Worm (Caenorhabditis elegans) whole organism, mixed stage, embryonic: Measurements from ENCODE around the gene Y41G9A.10.

Source experiments
- bed-3 ChIP-seq: fragments of 200-800 bp; sonication (Bioruptor generic); optimal IDR thresholded peaks from 3 replicates; lab custom pipeline; 2018; ENCODE audit warnings: mild to moderate bottlenecking, missing genetic modification characterization, moderate library complexity, missing compliant biosample characterization
- blmp-1 ChIP-seq: fragments of 150-350 bp; optimal IDR thresholded peaks from 2 replicates; lab custom pipeline; 2014; ENCODE audit warnings: missing biosample characterization, missing genetic modification characterization
- ceh-39 ChIP-seq: fragments of 150-350 bp; optimal IDR thresholded peaks from 2 replicates; lab custom pipeline; 2014; ENCODE audit warnings: missing biosample characterization, missing genetic modification characterization
- ceh-43 ChIP-seq: fragments of 200-800 bp; sonication (Bioruptor generic); optimal IDR thresholded peaks from 2 replicates; lab custom pipeline; 2018; ENCODE audit warnings: mild to moderate bottlenecking, missing genetic modification characterization, moderate library complexity, missing compliant biosample characterization
- ceh-83 ChIP-seq: fragments of 200-800 bp; sonication (Bioruptor generic); optimal IDR thresholded peaks from 2 replicates; lab custom pipeline; 2018; ENCODE audit warnings: mild to moderate bottlenecking, missing genetic modification characterization, missing compliant biosample characterization
- ces-1 ChIP-seq: fragments of 150-350 bp; optimal IDR thresholded peaks from 2 replicates; lab custom pipeline; 2014; ENCODE audit warnings: missing biosample characterization, missing genetic modification reagents, missing genetic modification characterization
- drap-1 ChIP-seq: fragments of 200-800 bp; sonication (Bioruptor generic); optimal IDR thresholded peaks from 3 replicates; lab custom pipeline; 2018; ENCODE audit warnings: mild to moderate bottlenecking, missing genetic modification characterization, missing compliant biosample characterization
- elt-1 ChIP-seq: sonication (generic microtip); optimal IDR thresholded peaks from 2 replicates; lab custom pipeline; 2017; ENCODE audit warnings: missing genetic modification characterization, mild to moderate bottlenecking, missing compliant biosample characterization, antibody characterized with exemption, moderate library complexity, borderline replicate concordance; ENCODE audit not compliant: insufficient read depth
- flh-1 ChIP-seq: fragments of 200-800 bp; sonication (Bioruptor generic); optimal IDR thresholded peaks from 2 replicates; lab custom pipeline; 2018; ENCODE audit warnings: mild to moderate bottlenecking, missing genetic modification characterization, moderate library complexity, missing compliant biosample characterization
- ham-2 ChIP-seq: fragments of 200-800 bp; sonication (Bioruptor generic); optimal IDR thresholded peaks from 2 replicates; lab custom pipeline; 2018; ENCODE audit warnings: mild to moderate bottlenecking, missing genetic modification characterization, missing compliant biosample characterization
- hlh-1 ChIP-seq: fragments of 150-350 bp; optimal IDR thresholded peaks from 2 replicates; lab custom pipeline; 2014; ENCODE audit warnings: missing biosample characterization, missing genetic modification reagents, missing genetic modification characterization
- lin-13 ChIP-seq: fragments of 150-350 bp; optimal IDR thresholded peaks from 2 replicates; lab custom pipeline; 2014; ENCODE audit warnings: missing biosample characterization, missing genetic modification characterization
- lin-32 ChIP-seq: fragments of 200-800 bp; sonication (Bioruptor generic); optimal IDR thresholded peaks from 2 replicates; lab custom pipeline; 2018; ENCODE audit warnings: mild to moderate bottlenecking, missing genetic modification characterization, missing compliant biosample characterization
- lsy-2 ChIP-seq: fragments of 150-350 bp; optimal IDR thresholded peaks from 2 replicates; lab custom pipeline; 2014; ENCODE audit warnings: missing biosample characterization, missing genetic modification characterization
- mep-1 ChIP-seq: fragments of 150-350 bp; optimal IDR thresholded peaks from 2 replicates; lab custom pipeline; 2017; ENCODE audit warnings: missing biosample characterization, missing genetic modification reagents, missing genetic modification characterization, inconsistent platforms
- mls-2 ChIP-seq: sonication (generic microtip); optimal IDR thresholded peaks from 2 replicates; lab custom pipeline; 2016; ENCODE audit warnings: mild to moderate bottlenecking, missing genetic modification characterization, moderate library complexity, missing compliant biosample characterization
- nhr-12 ChIP-seq: fragments of 150-350 bp; optimal IDR thresholded peaks from 2 replicates; lab custom pipeline; 2014; ENCODE audit warnings: missing biosample characterization, missing genetic modification characterization
- nhr-2 ChIP-seq: fragments of 150-350 bp; optimal IDR thresholded peaks from 2 replicates; lab custom pipeline; 2014; ENCODE audit warnings: missing biosample characterization, missing genetic modification characterization
- nhr-237 ChIP-seq: fragments of 150-350 bp; optimal IDR thresholded peaks from 2 replicates; lab custom pipeline; 2014; ENCODE audit warnings: missing biosample characterization, missing genetic modification characterization
- nhr-28 ChIP-seq: fragments of 150-350 bp; optimal IDR thresholded peaks from 2 replicates; lab custom pipeline; 2014; ENCODE audit warnings: missing biosample characterization, missing genetic modification characterization
- tbx-8 ChIP-seq: fragments of 200-800 bp; sonication (Bioruptor generic); optimal IDR thresholded peaks from 2 replicates; lab custom pipeline; 2018; ENCODE audit warnings: mild to moderate bottlenecking, missing genetic modification characterization, moderate library complexity, missing compliant biosample characterization
- unc-120 ChIP-seq: sonication (generic microtip); optimal IDR thresholded peaks from 2 replicates; lab custom pipeline; 2017; ENCODE audit warnings: missing genetic modification characterization, missing compliant biosample characterization; ENCODE audit not compliant: poor library complexity, severe bottlenecking
- unc-39 ChIP-seq: fragments of 150-350 bp; optimal IDR thresholded peaks from 2 replicates; lab custom pipeline; 2014; ENCODE audit warnings: missing biosample characterization, missing genetic modification characterization
- unc-62 ChIP-seq: fragments of 150-350 bp; optimal IDR thresholded peaks from 2 replicates; lab custom pipeline; 2014; ENCODE audit warnings: missing biosample characterization, missing genetic modification reagents, missing genetic modification characterization
- zip-8 ChIP-seq: fragments of 150-350 bp; optimal IDR thresholded peaks from 2 replicates; lab custom pipeline; 2014; ENCODE audit warnings: missing biosample characterization, missing genetic modification characterization
- ztf-11 ChIP-seq: fragments of 150-350 bp; optimal IDR thresholded peaks from 2 replicates; lab custom pipeline; 2014; ENCODE audit warnings: missing biosample characterization, missing genetic modification characterization

Gene Y41G9A.10

ce11 chrX:2931852-2932251 lies 14.5 kb downstream of the Y41G9A.10 start:
- TF ChIP-seq drap-1 (GFP tag; lab: Kevin White, UChicago) (no peak), blmp-1 (tag; lab: Kevin White, UChicago) (no peak)

ce11 chrX:2928089-2928488 lies 18.3 kb downstream of the Y41G9A.10 start:
- peak; percentile 51 for TF ChIP-seq elt-1 (tag; lab: Kevin White, UChicago)
- no peak for TF ChIP-seq nhr-28 (tag; lab: Kevin White, UChicago)
- TF ChIP-seq unc-39 (tag; lab: Kevin White, UChicago), result no peak
- TF ChIP-seq nhr-2 (tag; lab: Kevin White, UChicago), result no peak
- TF ChIP-seq nhr-237 (tag; lab: Kevin White, UChicago), result no peak
- TF ChIP-seq unc-62, result peak; percentile 50
- TF ChIP-seq, all 35 proteins: peak for 2

ce11 chrX:2927576-2927975 lies 18.8 kb downstream of the Y41G9A.10 start:
- TF ChIP-seq ces-1 (GFP tag; lab: Kevin White, UChicago) (peak; percentile 68), ceh-39 (tag; lab: Kevin White, UChicago) (no peak)

- TF ChIP-seq ces-1 (GFP tag; lab: Kevin White, UChicago) (peak; percentile 90), ham-2 (no peak), elt-1 (tag; lab: Kevin White, UChicago) (no peak)
Measured at ce11 chrX:2925950-2926349, 20.4 kb downstream of the Y41G9A.10 start.

- TF ChIP-seq ces-1 (GFP tag; lab: Kevin White, UChicago) (peak; percentile 91), nhr-237 (tag; lab: Kevin White, UChicago) (no peak)
Measured at ce11 chrX:2924438-2924837, 21.9 kb downstream of the Y41G9A.10 start.

- TF ChIP-seq blmp-1 (tag; lab: Kevin White, UChicago) (no peak), mep-1 (tag; lab: Kevin White, UChicago) (no peak), unc-120 (tag; lab: Kevin White, UChicago) (no peak), nhr-237 (tag; lab: Kevin White, UChicago) (no peak)
Measured at ce11 chrX:2923888-2924287, 22.5 kb downstream of the Y41G9A.10 start, which contains the start of gene hst-3.2. hst-3.2 (minus strand) TSS chrX:2923988.

- TF ChIP-seq nhr-237 (tag; lab: Kevin White, UChicago) (no peak), lsy-2 (no peak), elt-1 (tag; lab: Kevin White, UChicago) (no peak), flh-1 (no peak), ces-1 (GFP tag; lab: Kevin White, UChicago) (peak; percentile 93), bed-3 (no peak), nhr-2 (tag; lab: Kevin White, UChicago) (peak; percentile 57)
Measured at ce11 chrX:2922602-2923203, 23.7 kb downstream of the Y41G9A.10 start.

ce11 chrX:2921737-2922136 lies 24.6 kb downstream of the Y41G9A.10 start:
- no peak for TF ChIP-seq hlh-1 (tag; lab: Kevin White, UChicago)
- TF ChIP-seq nhr-2 (tag; lab: Kevin White, UChicago), result peak; percentile 6
- TF ChIP-seq ces-1 (GFP tag; lab: Kevin White, UChicago), result peak; percentile 92
- no peak for TF ChIP-seq lin-32 (GFP tag; lab: Kevin White, UChicago)
- TF ChIP-seq, all 35 proteins: peak for 2

- peak; percentile 37 for TF ChIP-seq zip-8 (tag; lab: Kevin White, UChicago)
- no peak for TF ChIP-seq tbx-8
- TF ChIP-seq bed-3, result no peak
- TF ChIP-seq drap-1 (GFP tag; lab: Kevin White, UChicago), result no peak
- TF ChIP-seq mls-2, result peak; percentile 53
- no peak for TF ChIP-seq ceh-83 (GFP tag; lab: Kevin White, UChicago)
- peak; percentile 68 for TF ChIP-seq nhr-2 (tag; lab: Kevin White, UChicago)
- peak; percentile 32 for TF ChIP-seq ceh-43 (GFP tag; lab: Kevin White, UChicago)
- TF ChIP-seq ztf-11 (tag; lab: Kevin White, UChicago), result no peak
- no peak for TF ChIP-seq lsy-2
- TF ChIP-seq hlh-1 (tag; lab: Kevin White, UChicago), result peak; percentile 50
- no peak for TF ChIP-seq lin-13 (tag; lab: Kevin White, UChicago)
- TF ChIP-seq ces-1 (GFP tag; lab: Kevin White, UChicago), result peak; percentile 89
- no peak for TF ChIP-seq ham-2
- no peak for TF ChIP-seq nhr-12
- TF ChIP-seq unc-62, result peak; percentile 95
Measured at ce11 chrX:2920456-2920855, 25.9 kb downstream of the Y41G9A.10 start.
